Worm (Caenorhabditis elegans) whole organism, L1 larva: ENCODE results near the gene F18A11.2.

Experiments used
- F16B12.6 ChIP-seq: fragments of 150-350 bp; optimal IDR thresholded peaks from 2 replicates; lab custom pipeline; 2014; ENCODE audit warnings: missing biosample characterization, missing genetic modification characterization
- alr-1 ChIP-seq: fragments of 200-800 bp; sonication (Bioruptor generic); optimal IDR thresholded peaks from 2 replicates; lab custom pipeline; 2018; ENCODE audit warnings: borderline replicate concordance, mild to moderate bottlenecking, missing genetic modification characterization, missing compliant biosample characterization
- aly-2 ChIP-seq: fragments of 150-350 bp; optimal IDR thresholded peaks from 2 replicates; lab custom pipeline; 2014; ENCODE audit warnings: missing biosample characterization, missing genetic modification characterization
- ama-1 ChIP-seq: fragments of 150-350 bp; optimal IDR thresholded peaks from 2 replicates; lab custom pipeline; 2014
- blmp-1 ChIP-seq: fragments of 150-350 bp; optimal IDR thresholded peaks from 2 replicates; lab custom pipeline; 2014; ENCODE audit warnings: missing biosample characterization, missing genetic modification characterization
- ceh-90 ChIP-seq: sonication (generic microtip); optimal IDR thresholded peaks from 2 replicates; lab custom pipeline; 2016; ENCODE audit warnings: missing genetic modification characterization, missing compliant biosample characterization
- ces-1 ChIP-seq: fragments of 150-350 bp; optimal IDR thresholded peaks from 2 replicates; lab custom pipeline; 2014; ENCODE audit warnings: missing biosample characterization, missing genetic modification reagents, missing genetic modification characterization
- dsc-1 ChIP-seq: sonication (generic microtip); optimal IDR thresholded peaks from 2 replicates; lab custom pipeline; 2016; ENCODE audit warnings: mild to moderate bottlenecking, missing genetic modification characterization, missing compliant biosample characterization
- efl-1 ChIP-seq, 4 experiments: fragments of 150-350 bp; optimal IDR thresholded peaks in 3 of 4; peaks in 1 of 4; 1 replicate in 1 of 4; 2 replicates in 3 of 4; lab custom pipeline; 2014; ENCODE audit warnings: missing biosample characterization in 2 of 4, missing genetic modification characterization in 2 of 4, missing genetic modification reagents in 2 of 4
- efl-3 ChIP-seq: fragments of 200-800 bp; sonication (Bioruptor generic); optimal IDR thresholded peaks from 2 replicates; lab custom pipeline; 2018; ENCODE audit warnings: mild to moderate bottlenecking, missing genetic modification characterization, missing compliant biosample characterization
- elt-2 ChIP-seq: sonication (generic microtip); optimal IDR thresholded peaks from 2 replicates; lab custom pipeline; 2016; ENCODE audit warnings: missing genetic modification characterization, mild to moderate bottlenecking, inconsistent platforms, missing compliant biosample characterization, missing genetic modification reagents
- ets-5 ChIP-seq: fragments of 200-800 bp; sonication (Bioruptor generic); IDR thresholded peaks from 2 replicates; pipeline ENCODE4 v1.3.6; 2022; ENCODE audit warnings: missing genetic modification characterization, missing compliant biosample characterization
- fos-1 ChIP-seq: fragments of 150-350 bp; optimal IDR thresholded peaks from 2 replicates; lab custom pipeline; 2014; ENCODE audit warnings: missing biosample characterization, missing genetic modification characterization
- hlh-4 ChIP-seq: sonication (generic microtip); optimal IDR thresholded peaks from 2 replicates; lab custom pipeline; 2016; ENCODE audit warnings: mild to moderate bottlenecking, missing genetic modification characterization, missing compliant biosample characterization
- jun-1 ChIP-seq: fragments of 150-350 bp; optimal IDR thresholded peaks from 2 replicates; lab custom pipeline; 2014; ENCODE audit warnings: missing biosample characterization, missing genetic modification reagents, missing genetic modification characterization
- lin-13 ChIP-seq: fragments of 150-350 bp; optimal IDR thresholded peaks from 2 replicates; lab custom pipeline; 2014; ENCODE audit warnings: missing biosample characterization, missing genetic modification reagents, missing genetic modification characterization
- lin-14 ChIP-seq: fragments of 200-800 bp; sonication (Bioruptor generic); optimal IDR thresholded peaks from 2 replicates; lab custom pipeline; 2018; ENCODE audit warnings: mild to moderate bottlenecking, missing genetic modification characterization, moderate library complexity, missing compliant biosample characterization
- lin-15B ChIP-seq: fragments of 150-350 bp; sonication (generic microtip); optimal IDR thresholded peaks from 3 replicates; lab custom pipeline; 2014; ENCODE audit warnings: missing biosample characterization, missing genetic modification characterization
- lin-35 ChIP-seq, 2 experiments: fragments of 150-350 bp; optimal IDR thresholded peaks; 2 replicates each; lab custom pipeline; 2014; ENCODE audit warnings: missing biosample characterization in 2 of 2, missing genetic modification characterization in 2 of 2, missing genetic modification reagents in 2 of 2
- lir-3 ChIP-seq: sonication (generic microtip); optimal IDR thresholded peaks from 2 replicates; lab custom pipeline; 2016; ENCODE audit warnings: mild to moderate bottlenecking, missing genetic modification characterization, moderate library complexity, missing compliant biosample characterization; ENCODE audit not compliant: poor library complexity
- mdl-1 ChIP-seq, 2 experiments: fragments of 150-350 bp; optimal IDR thresholded peaks; 2 replicates each; lab custom pipeline; 2014 to 2017; ENCODE audit warnings: missing biosample characterization in 2 of 2, missing genetic modification characterization in 2 of 2, inconsistent platforms in 1 of 2
- mep-1 ChIP-seq: fragments of 150-350 bp; optimal IDR thresholded peaks from 2 replicates; lab custom pipeline; 2014; ENCODE audit warnings: missing biosample characterization, missing genetic modification characterization
- nhr-11 ChIP-seq: fragments of 150-350 bp; optimal IDR thresholded peaks from 2 replicates; lab custom pipeline; 2014; ENCODE audit warnings: missing biosample characterization, missing genetic modification characterization
- nhr-12 ChIP-seq: sonication (generic microtip); optimal IDR thresholded peaks from 2 replicates; lab custom pipeline; 2017; ENCODE audit warnings: missing biosample characterization, missing genetic modification characterization
- nhr-19 ChIP-seq: fragments of 200-800 bp; sonication (Bioruptor generic); conservative IDR thresholded peaks from 2 replicates; pipeline ENCODE4 v1.3.6; 2022; ENCODE audit warnings: missing genetic modification characterization, missing compliant biosample characterization
- nhr-20 ChIP-seq: sonication (generic microtip); optimal IDR thresholded peaks from 2 replicates; lab custom pipeline; 2016; ENCODE audit warnings: mild to moderate bottlenecking, missing genetic modification characterization, missing compliant biosample characterization
- nhr-237 ChIP-seq: fragments of 150-350 bp; optimal IDR thresholded peaks from 2 replicates; lab custom pipeline; 2014; ENCODE audit warnings: missing biosample characterization, missing genetic modification characterization
- nhr-71 ChIP-seq: sonication (generic microtip); optimal IDR thresholded peaks from 2 replicates; lab custom pipeline; 2016; ENCODE audit warnings: mild to moderate bottlenecking, missing genetic modification characterization, moderate library complexity, missing compliant biosample characterization
- nhr-85 ChIP-seq: sonication (generic microtip); peaks from one replicate; lab custom pipeline; 2016; ENCODE audit warnings: missing genetic modification characterization, inconsistent platforms, missing compliant biosample characterization
- nhr-90 ChIP-seq: sonication (generic microtip); optimal IDR thresholded peaks from 2 replicates; lab custom pipeline; 2016; ENCODE audit warnings: mild to moderate bottlenecking, missing genetic modification characterization, missing compliant biosample characterization; ENCODE audit not compliant: poor library complexity
- pag-3 ChIP-seq: sonication (generic microtip); optimal IDR thresholded peaks from 2 replicates; lab custom pipeline; 2017; ENCODE audit warnings: missing genetic modification characterization, mild to moderate bottlenecking, missing compliant biosample characterization, antibody characterized with exemption, borderline replicate concordance; ENCODE audit not compliant: insufficient read depth
- pqm-1 ChIP-seq: sonication (generic microtip); optimal IDR thresholded peaks from 3 replicates; lab custom pipeline; 2017; ENCODE audit warnings: missing biosample characterization, missing genetic modification characterization
- rnt-1 ChIP-seq: sonication (generic microtip); optimal IDR thresholded peaks from 2 replicates; lab custom pipeline; 2016; ENCODE audit warnings: mild to moderate bottlenecking, missing genetic modification characterization, moderate library complexity, missing compliant biosample characterization
- skn-1 ChIP-seq: fragments of 150-350 bp; optimal IDR thresholded peaks from 2 replicates; lab custom pipeline; 2014; ENCODE audit warnings: missing biosample characterization, missing genetic modification characterization
- sptf-1 ChIP-seq: fragments of 150-350 bp; optimal IDR thresholded peaks from 2 replicates; lab custom pipeline; 2014; ENCODE audit warnings: missing biosample characterization, missing genetic modification characterization
- unc-130 ChIP-seq: fragments of 150-350 bp; optimal IDR thresholded peaks from 2 replicates; lab custom pipeline; 2017; ENCODE audit warnings: missing biosample characterization, missing genetic modification characterization, inconsistent platforms
- unc-98 ChIP-seq: fragments of 200-800 bp; sonication (Bioruptor generic); IDR thresholded peaks from 2 replicates; pipeline ENCODE4 v1.3.6; 2022; ENCODE audit warnings: missing genetic modification characterization, missing compliant biosample characterization
- xbp-1 ChIP-seq: sonication (generic microtip); optimal IDR thresholded peaks from 2 replicates; lab custom pipeline; 2016; ENCODE audit warnings: missing genetic modification characterization, missing compliant biosample characterization
- zag-1 ChIP-seq: fragments of 150-350 bp; optimal IDR thresholded peaks from 2 replicates; lab custom pipeline; 2014; ENCODE audit warnings: missing biosample characterization, missing genetic modification characterization
- ztf-11 ChIP-seq, 2 experiments: sonication (generic microtip); optimal IDR thresholded peaks; 2 replicates each; lab custom pipeline; 2016 to 2017; ENCODE audit warnings: missing genetic modification characterization in 2 of 2, missing biosample characterization in 1 of 2, missing compliant biosample characterization in 1 of 2

The F18A11.2 gene

DNA sequence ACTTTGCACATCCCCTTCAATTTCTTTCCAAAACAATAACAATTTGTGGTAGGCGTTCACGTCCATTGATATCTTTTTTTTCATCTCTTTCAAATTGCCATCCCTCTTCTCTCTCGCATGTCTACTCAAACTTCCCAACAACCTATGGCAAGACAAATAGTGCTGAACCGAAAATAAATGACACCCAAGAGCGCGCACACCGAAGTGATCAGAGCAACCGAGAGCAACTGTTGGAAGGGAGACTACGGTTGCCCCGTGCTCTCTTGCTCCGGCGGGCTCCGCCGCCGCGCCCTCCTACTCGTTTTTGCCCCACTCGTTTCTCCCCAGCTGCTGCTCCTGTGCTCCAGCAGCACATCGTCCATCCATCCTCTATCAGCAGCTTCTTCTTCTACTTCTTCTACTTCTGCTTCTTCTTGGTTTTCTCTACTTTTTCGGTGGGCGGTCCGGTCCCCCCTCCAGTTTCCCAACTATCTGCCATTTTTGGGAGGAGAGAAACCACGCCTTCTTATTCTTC is 35.3 kb downstream of the F18A11.2 start (continued):
- TF ChIP-seq dsc-1 (tag; lab: Kevin White, UChicago) (peak; percentile 39), mep-1 (no peak)

DNA sequence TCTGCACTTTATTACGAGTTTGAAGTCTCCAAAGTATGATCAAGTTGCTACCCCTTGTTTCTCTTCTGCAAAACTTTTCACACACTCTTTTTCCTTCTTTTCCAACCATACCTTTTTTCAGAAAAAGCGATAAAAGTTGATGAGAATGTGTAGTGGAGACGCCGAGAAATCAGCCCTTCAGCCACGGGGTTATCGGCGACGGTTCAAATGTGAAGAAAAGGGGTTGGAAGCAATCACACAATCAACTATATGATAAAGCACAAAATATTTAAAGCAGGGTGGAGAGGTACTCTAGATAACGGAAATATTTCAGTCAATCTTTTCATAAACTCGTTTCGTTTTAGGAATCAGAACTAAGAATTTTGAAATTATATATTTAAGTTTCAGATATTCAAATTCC is 41.6 kb downstream of the F18A11.2 start, which contains the start of gene F42G4.5:
Gene F42G4.5, plus strand, starts transcription at position 379 of the 400 bp plus-strand sequence.
- no peak for TF ChIP-seq skn-1
- peak; percentile 69 for TF ChIP-seq elt-2 (tag; lab: Kevin White, UChicago)
- TF ChIP-seq pqm-1 (tag; lab: Kevin White, UChicago): peak; percentile 79
- TF ChIP-seq lin-35 (GFP tag; optimal IDR thresholded peaks at IDR 0.05; lab: Kevin White, UChicago): peak in 1 of 2 experiments; percentile 33

DNA sequence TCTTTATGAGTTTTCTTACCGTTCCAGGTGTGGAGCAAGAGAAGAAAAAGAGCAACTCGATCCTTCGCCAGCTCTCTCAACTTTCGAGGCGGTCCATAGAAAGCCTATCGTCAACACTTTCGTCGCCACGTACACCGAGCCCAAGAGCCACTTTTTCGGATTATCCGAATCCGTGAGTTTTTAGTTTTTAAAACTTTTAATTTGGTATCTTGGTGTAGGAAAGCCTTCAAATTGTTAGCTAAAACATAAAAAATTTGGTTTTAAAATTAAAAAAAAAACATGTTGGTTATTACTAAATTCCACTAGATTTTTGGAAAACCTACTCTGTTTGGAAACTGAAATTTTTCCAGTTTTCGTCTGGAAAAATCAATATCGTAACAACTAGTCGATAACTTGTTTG is 42.2 kb downstream of the F18A11.2 start:
- TF ChIP-seq nhr-85 (tag; lab: Kevin White, UChicago) (no peak), efl-1 (optimal IDR thresholded peaks at IDR 0.05; lab: Kevin White, UChicago) (no peak), efl-1 (GFP tag; optimal IDR thresholded peaks at IDR 0.05 in 1 of 2; lab: Kevin White, UChicago) (peak in 1 of 2 experiments; percentile 77), lin-15B (tag; lab: Kevin White, UChicago) (no peak)

DNA sequence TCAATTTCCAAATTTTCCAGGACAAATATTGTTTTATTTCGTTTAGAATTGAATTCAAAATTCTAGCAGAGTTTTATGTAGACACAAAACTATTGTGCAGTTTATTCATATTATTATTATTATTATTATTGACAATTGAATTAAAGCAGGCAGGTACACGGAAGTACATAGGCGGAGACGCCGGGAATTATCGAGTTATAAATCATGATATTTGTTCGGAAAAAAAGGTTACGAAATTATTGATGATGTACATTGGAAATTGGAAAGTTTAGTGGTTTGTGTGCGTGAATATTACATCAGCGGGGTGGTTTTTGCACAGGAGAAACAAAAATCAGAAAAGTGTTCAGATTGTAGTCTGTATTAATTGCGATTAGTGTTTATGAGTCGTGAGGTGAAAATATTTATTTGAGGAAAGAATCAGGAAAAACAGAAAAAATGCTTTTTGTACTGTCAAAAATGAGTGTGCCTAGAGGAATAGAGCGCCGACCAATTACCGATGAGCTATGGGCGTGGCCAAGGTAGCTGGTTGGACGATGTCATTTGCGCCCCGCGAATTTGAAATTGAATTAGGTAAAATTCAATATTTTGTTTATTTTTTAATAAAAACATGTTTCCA is 44.9 kb downstream of the F18A11.2 start:
- no peak for TF ChIP-seq F16B12.6 (tag; lab: Kevin White, UChicago)
- TF ChIP-seq unc-130 (tag; lab: Kevin White, UChicago): no peak
- TF ChIP-seq efl-1 (optimal IDR thresholded peaks at IDR 0.05; lab: Kevin White, UChicago): no peak
- peak in 1 of 2 experiments; percentile 75 for TF ChIP-seq efl-1 (GFP tag; optimal IDR thresholded peaks at IDR 0.05 in 1 of 2; lab: Kevin White, UChicago)
- TF ChIP-seq pag-3: no peak
- no peak for TF ChIP-seq jun-1 (tag; lab: Kevin White, UChicago)
- TF ChIP-seq elt-2 (tag; lab: Kevin White, UChicago): peak; percentile 54
- no peak for TF ChIP-seq sptf-1 (tag; lab: Kevin White, UChicago)
- TF ChIP-seq, all 84 proteins: peak for 2

DNA sequence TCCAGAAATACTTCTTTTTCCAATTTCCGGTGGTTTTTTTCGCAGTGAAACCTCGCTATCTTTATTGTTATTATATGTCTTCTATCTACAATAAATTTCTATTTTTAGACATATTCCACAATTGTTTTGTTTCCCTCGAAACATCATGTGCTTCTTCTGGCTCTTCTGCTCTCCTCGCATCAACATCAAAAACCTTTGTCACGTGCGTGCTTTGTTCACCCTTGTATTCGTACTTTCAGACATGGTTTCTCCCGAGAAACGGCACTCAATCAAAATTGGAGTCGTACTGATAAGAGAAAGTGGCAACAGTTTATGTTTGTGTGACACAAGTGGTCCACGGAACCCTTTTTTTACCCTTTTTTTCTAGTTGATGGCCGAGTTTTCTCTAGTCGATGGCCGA is 46.2 kb downstream of the F18A11.2 start:
- TF ChIP-seq mep-1: no peak
- no peak for TF ChIP-seq alr-1 (tag; lab: Kevin White, UChicago)
- TF ChIP-seq efl-3 (GFP tag; lab: Kevin White, UChicago): no peak
- no peak for TF ChIP-seq jun-1 (tag; lab: Kevin White, UChicago)
- TF ChIP-seq lin-13 (GFP tag; lab: Kevin White, UChicago): no peak
- no peak for TF ChIP-seq ztf-11 (tag; optimal IDR thresholded peaks at IDR 0.05; lab: Kevin White, UChicago)
- no peak for TF ChIP-seq aly-2 (tag; lab: Kevin White, UChicago)
- TF ChIP-seq lin-14: peak; percentile 22
- peak; percentile 54 for TF ChIP-seq nhr-20 (tag; lab: Kevin White, UChicago)
- TF ChIP-seq blmp-1 (tag; lab: Kevin White, UChicago): no peak
- TF ChIP-seq efl-1 (optimal IDR thresholded peaks at IDR 0.05; lab: Kevin White, UChicago): no peak
- peak in 1 of 2 experiments; percentile 52 for TF ChIP-seq efl-1 (GFP tag; optimal IDR thresholded peaks at IDR 0.05 in 1 of 2; lab: Kevin White, UChicago)
- no peak for TF ChIP-seq xbp-1 (tag; lab: Kevin White, UChicago)
- no peak for TF ChIP-seq hlh-4
- no peak for TF ChIP-seq nhr-237 (tag; lab: Kevin White, UChicago)
- TF ChIP-seq unc-98 (GFP tag; lab: Robert Waterston, UW): no peak
- TF ChIP-seq nhr-71 (tag; lab: Kevin White, UChicago): peak; percentile 46
- TF ChIP-seq nhr-12 (tag; lab: Kevin White, UChicago): no peak
- no peak for TF ChIP-seq ceh-90 (tag; lab: Kevin White, UChicago)
- TF ChIP-seq nhr-90 (tag; lab: Kevin White, UChicago): peak; percentile 44
- no peak for TF ChIP-seq fos-1 (tag; lab: Kevin White, UChicago)
- peak in 1 of 2 experiments; percentile 46 for TF ChIP-seq mdl-1 (tag; optimal IDR thresholded peaks at IDR 0.05; lab: Kevin White, UChicago)
- TF ChIP-seq F16B12.6 (tag; lab: Kevin White, UChicago): no peak
- no peak for TF ChIP-seq zag-1 (tag; lab: Kevin White, UChicago)
- TF ChIP-seq ama-1 (lab: Kevin White, UChicago): no peak
- TF ChIP-seq ets-5 (GFP tag; lab: Robert Waterston, UW): no peak
- no peak for TF ChIP-seq rnt-1 (tag; lab: Kevin White, UChicago)
- no peak for TF ChIP-seq ces-1 (GFP tag; lab: Kevin White, UChicago)
- no peak for TF ChIP-seq lir-3 (tag; lab: Kevin White, UChicago)
- no peak for TF ChIP-seq nhr-11
- peak in 1 of 2 experiments; percentile 58 for TF ChIP-seq lin-35 (GFP tag; optimal IDR thresholded peaks at IDR 0.05; lab: Kevin White, UChicago)
- TF ChIP-seq nhr-19 (GFP tag; lab: Robert Waterston, UW): 0 out of 2 replicates have a peak, but pooled peaks have one; percentile 17
- TF ChIP-seq elt-2 (tag; lab: Kevin White, UChicago): peak; percentile 98
